Worm (Caenorhabditis elegans) whole organism, L4 larva: ENCODE results near the gene F54C9.11.
A peak's percentile ranks its signal among the peaks of the same experiment; 100 is the strongest.

Experiments used
- F44E2.7 ChIP-seq: fragments of 200-800 bp; sonication (Bioruptor generic); IDR thresholded peaks from 2 replicates; pipeline ENCODE4 v2.1.2; 2022; ENCODE audit warnings: missing genetic modification characterization, missing compliant biosample characterization
- R02D3.7 ChIP-seq: fragments of 150-350 bp; sonication (generic microtip); optimal IDR thresholded peaks from 3 replicates; lab custom pipeline; 2014; ENCODE audit warnings: missing biosample characterization, missing genetic modification characterization
- T26A8.4 ChIP-seq: fragments of 200-800 bp; sonication (Bioruptor generic); IDR thresholded peaks from 2 replicates; pipeline ENCODE4 v1.3.6; 2022; ENCODE audit warnings: missing genetic modification characterization, missing compliant biosample characterization
- Y5F2A.4 ChIP-seq: fragments of 200-800 bp; sonication (Bioruptor generic); optimal IDR thresholded peaks from 2 replicates; lab custom pipeline; 2018; ENCODE audit warnings: mild to moderate bottlenecking, missing genetic modification characterization, missing compliant biosample characterization
- Y75B8A.6 ChIP-seq: fragments of 200-800 bp; sonication (Bioruptor generic); IDR thresholded peaks from 2 replicates; pipeline ENCODE4 v1.3.6; 2022; ENCODE audit warnings: missing genetic modification reagents, missing genetic modification characterization, missing compliant biosample characterization
- ZK546.5 ChIP-seq, 2 experiments: sonication (generic microtip); optimal IDR thresholded peaks; 2 replicates each; lab custom pipeline; 2017; ENCODE audit warnings: missing biosample characterization in 2 of 2, missing genetic modification characterization in 2 of 2
- ama-1 ChIP-seq: fragments of 150-350 bp; optimal IDR thresholded peaks from 2 replicates; lab custom pipeline; 2014; ENCODE audit warnings: inconsistent platforms, mixed read lengths
- arid-1 ChIP-seq: fragments of 200-800 bp; sonication (Bioruptor generic); conservative IDR thresholded peaks from 2 replicates; pipeline ENCODE4 v1.3.6; 2022; ENCODE audit warnings: missing genetic modification reagents, missing genetic modification characterization, missing compliant biosample characterization
- attf-4 ChIP-seq: sonication (generic microtip); optimal IDR thresholded peaks from 3 replicates; lab custom pipeline; 2017; ENCODE audit warnings: missing biosample characterization, missing genetic modification characterization
- ceh-28 ChIP-seq: fragments of 150-350 bp; optimal IDR thresholded peaks from 2 replicates; lab custom pipeline; 2014; ENCODE audit warnings: missing biosample characterization, missing genetic modification reagents, missing genetic modification characterization
- ceh-32 ChIP-seq: sonication (generic microtip); optimal IDR thresholded peaks from 2 replicates; lab custom pipeline; 2016; ENCODE audit warnings: mild to moderate bottlenecking, missing genetic modification characterization, missing compliant biosample characterization; ENCODE audit not compliant: poor library complexity
- ceh-82 ChIP-seq: sonication (generic microtip); optimal IDR thresholded peaks from 2 replicates; lab custom pipeline; 2017; ENCODE audit warnings: missing biosample characterization, missing genetic modification characterization
- ces-1 ChIP-seq: fragments of 150-350 bp; sonication (generic microtip); optimal IDR thresholded peaks from 4 replicates; lab custom pipeline; 2014; ENCODE audit warnings: missing biosample characterization, missing genetic modification reagents, missing genetic modification characterization
- ctbp-1 ChIP-seq: fragments of 200-800 bp; sonication (Bioruptor generic); IDR thresholded peaks from 2 replicates; pipeline ENCODE4 v1.3.6; 2022; ENCODE audit warnings: missing genetic modification reagents, missing genetic modification characterization, missing compliant biosample characterization
- daf-19 ChIP-seq: fragments of 200-800 bp; sonication (Bioruptor generic); conservative IDR thresholded peaks from 2 replicates; pipeline ENCODE4 v1.3.6; 2022; ENCODE audit warnings: missing genetic modification characterization, missing compliant biosample characterization
- dmd-9 ChIP-seq: fragments of 200-800 bp; sonication (Bioruptor generic); IDR thresholded peaks from 2 replicates; pipeline ENCODE4 v1.3.6; 2022; ENCODE audit warnings: missing genetic modification reagents, missing genetic modification characterization, missing compliant biosample characterization
- duxl-1 ChIP-seq: sonication (generic microtip); optimal IDR thresholded peaks from 2 replicates; lab custom pipeline; 2016; ENCODE audit warnings: mild to moderate bottlenecking, missing genetic modification characterization, moderate library complexity, missing compliant biosample characterization; ENCODE audit not compliant: poor library complexity
- egl-43 ChIP-seq: fragments of 200-800 bp; sonication (Bioruptor generic); IDR thresholded peaks from 2 replicates; pipeline ENCODE4 v1.3.6; 2022; ENCODE audit warnings: missing genetic modification reagents, missing genetic modification characterization, missing compliant biosample characterization
- fkh-10 ChIP-seq: fragments of 150-350 bp; optimal IDR thresholded peaks from 2 replicates; lab custom pipeline; 2014; ENCODE audit warnings: missing biosample characterization, missing genetic modification reagents, missing genetic modification characterization
- fos-1 ChIP-seq: fragments of 150-350 bp; optimal IDR thresholded peaks from 2 replicates; lab custom pipeline; 2014; ENCODE audit warnings: missing biosample characterization, missing genetic modification characterization
- gei-8 ChIP-seq: fragments of 200-800 bp; sonication (Bioruptor generic); optimal IDR thresholded peaks from 2 replicates; lab custom pipeline; 2018; ENCODE audit warnings: mild to moderate bottlenecking, missing genetic modification characterization, missing compliant biosample characterization
- jun-1 ChIP-seq: fragments of 150-350 bp; optimal IDR thresholded peaks from 2 replicates; lab custom pipeline; 2014; ENCODE audit warnings: missing biosample characterization, missing genetic modification reagents, missing genetic modification characterization
- lin-13 ChIP-seq: fragments of 150-350 bp; optimal IDR thresholded peaks from 2 replicates; lab custom pipeline; 2014; ENCODE audit warnings: missing biosample characterization, missing genetic modification reagents, missing genetic modification characterization
- lin-29 ChIP-seq: fragments of 200-800 bp; sonication (Bioruptor generic); IDR thresholded peaks from 2 replicates; pipeline ENCODE4 v1.3.6; 2022; ENCODE audit warnings: missing genetic modification reagents, missing genetic modification characterization, missing compliant biosample characterization
- lsy-2 ChIP-seq, 2 experiments: fragments of 150-350 bp in 1 of 2; sonication (generic microtip) in 1 of 2; optimal IDR thresholded peaks; 2 replicates each; lab custom pipeline; 2014 to 2017; ENCODE audit warnings: missing biosample characterization in 2 of 2, missing genetic modification characterization in 2 of 2
- mdt-29 ChIP-seq: fragments of 200-800 bp; sonication (Bioruptor generic); IDR thresholded peaks from 2 replicates; pipeline ENCODE4 v1.3.6; 2022; ENCODE audit warnings: missing genetic modification reagents, missing genetic modification characterization, missing compliant biosample characterization
- mep-1 ChIP-seq: fragments of 150-350 bp; sonication (generic microtip); optimal IDR thresholded peaks from 3 replicates; lab custom pipeline; 2014; ENCODE audit warnings: missing biosample characterization, missing genetic modification characterization
- mes-2 ChIP-seq: sonication (generic microtip); optimal IDR thresholded peaks from 2 replicates; lab custom pipeline; 2016; ENCODE audit warnings: missing genotype, mild to moderate bottlenecking, missing genetic modification characterization, missing compliant biosample characterization; ENCODE audit not compliant: poor library complexity, severe bottlenecking
- mxl-3 ChIP-seq: fragments of 200-800 bp; sonication (Bioruptor generic); optimal IDR thresholded peaks from 2 replicates; lab custom pipeline; 2018; ENCODE audit warnings: mild to moderate bottlenecking, missing genetic modification characterization, missing compliant biosample characterization
- nhr-10 ChIP-seq: fragments of 150-350 bp; optimal IDR thresholded peaks from 2 replicates; lab custom pipeline; 2014; ENCODE audit warnings: missing biosample characterization, missing genetic modification characterization
- nhr-111 ChIP-seq: fragments of 200-800 bp; sonication (Bioruptor generic); optimal IDR thresholded peaks from 2 replicates; lab custom pipeline; 2018; ENCODE audit warnings: mild to moderate bottlenecking, missing genetic modification characterization, missing compliant biosample characterization
- nhr-25 ChIP-seq: sonication (generic microtip); optimal IDR thresholded peaks from 2 replicates; lab custom pipeline; 2017; ENCODE audit warnings: missing genetic modification characterization, mild to moderate bottlenecking, missing compliant biosample characterization, antibody characterized with exemption, moderate library complexity, borderline replicate concordance; ENCODE audit not compliant: insufficient read depth
- nhr-28 ChIP-seq: fragments of 150-350 bp; optimal IDR thresholded peaks from 2 replicates; lab custom pipeline; 2014; ENCODE audit warnings: missing biosample characterization, missing genetic modification characterization
- nhr-41 ChIP-seq: fragments of 200-800 bp; sonication (Bioruptor generic); IDR thresholded peaks from 2 replicates; pipeline ENCODE4 v1.3.6; 2022; ENCODE audit warnings: missing genetic modification reagents, missing genetic modification characterization, missing compliant biosample characterization
- nhr-77 ChIP-seq: fragments of 150-350 bp; optimal IDR thresholded peaks from 2 replicates; lab custom pipeline; 2014; ENCODE audit warnings: missing biosample characterization, missing genetic modification characterization
- php-3 ChIP-seq: fragments of 200-800 bp; sonication (Bioruptor generic); IDR thresholded peaks from 2 replicates; pipeline ENCODE4 v1.3.6; 2022; ENCODE audit warnings: missing genetic modification reagents, missing genetic modification characterization, missing compliant biosample characterization
- skn-1 ChIP-seq: fragments of 150-350 bp; optimal IDR thresholded peaks from 2 replicates; lab custom pipeline; 2014; ENCODE audit warnings: missing biosample characterization, missing genetic modification characterization
- snpc-1.2 ChIP-seq: fragments of 200-800 bp; sonication (Bioruptor generic); IDR thresholded peaks from 2 replicates; pipeline ENCODE4 v1.3.6; 2022; ENCODE audit warnings: missing genetic modification reagents, missing genetic modification characterization, missing compliant biosample characterization
- tag-97 ChIP-seq: fragments of 200-800 bp; sonication (Bioruptor generic); IDR thresholded peaks from 2 replicates; pipeline ENCODE4 v1.3.6; 2022; ENCODE audit warnings: missing genetic modification characterization, missing compliant biosample characterization
- unc-62 ChIP-seq, 3 experiments: fragments of 150-350 bp in 1 of 3; sonication (generic microtip); optimal IDR thresholded peaks in 2 of 3; peaks in 1 of 3; 1 replicate in 1 of 3; 2 replicates in 2 of 3; lab custom pipeline; 2014 to 2017; ENCODE audit warnings: missing biosample characterization in 3 of 3, missing genetic modification characterization in 3 of 3, missing genetic modification reagents in 3 of 3, missing genotype in 1 of 3
- zfp-3 ChIP-seq: fragments of 200-800 bp; sonication (Bioruptor generic); conservative IDR thresholded peaks from 2 replicates; pipeline ENCODE4 v1.3.6; 2022; ENCODE audit warnings: missing genetic modification reagents, missing genetic modification characterization, missing compliant biosample characterization
- zip-11 ChIP-seq: fragments of 200-800 bp; sonication (Bioruptor generic); IDR thresholded peaks from 2 replicates; pipeline ENCODE4 v1.3.6; 2022; ENCODE audit warnings: missing genetic modification characterization, missing compliant biosample characterization

The F54C9.11 gene

ce11 chrII:8561227-8561626 lies 23.7 kb downstream of the F54C9.11 start, which contains the start of gene iff-2 (continued):
- peak; percentile 88 for TF ChIP-seq lin-29 (GFP tag; lab: Robert Waterston, UW)
- TF ChIP-seq nhr-77 (tag; lab: Kevin White, UChicago): peak; percentile 99
- peak; percentile 97 for TF ChIP-seq zfp-3 (GFP tag; lab: Robert Waterston, UW)
- peak; percentile 58 for TF ChIP-seq gei-8
- TF ChIP-seq nhr-25 (tag; lab: Kevin White, UChicago): peak; percentile 97
- no peak for TF ChIP-seq snpc-1.2 (GFP tag; lab: Robert Waterston, UW)
- TF ChIP-seq egl-43 (GFP tag; lab: Robert Waterston, UW): no peak; the same call in 1 of the 2 replicates
- peak; percentile 97 for TF ChIP-seq mes-2 (tag; lab: Kevin White, UChicago)
- TF ChIP-seq arid-1 (GFP tag; lab: Robert Waterston, UW): peak; percentile 97
- TF ChIP-seq mdt-29 (GFP tag; lab: Robert Waterston, UW): no peak; the same call in none of the 2 replicates
- TF ChIP-seq ctbp-1 (GFP tag; lab: Robert Waterston, UW): peak; percentile 98
- peak; percentile 97 for TF ChIP-seq nhr-10
- no peak for TF ChIP-seq attf-4 (tag; lab: Kevin White, UChicago)
- TF ChIP-seq ces-1 (GFP tag; lab: Kevin White, UChicago): peak; percentile 77
- peak; percentile 97 for TF ChIP-seq duxl-1
- TF ChIP-seq lsy-2 (tag; optimal IDR thresholded peaks at IDR 0.05; lab: Kevin White, UChicago): peak; percentile 97 to 98
- TF ChIP-seq ama-1: peak; percentile 68
- TF ChIP-seq nhr-28 (tag; lab: Kevin White, UChicago): peak; percentile 100
- TF ChIP-seq F44E2.7 (GFP tag; lab: Robert Waterston, UW): no peak
- peak; percentile 96 for TF ChIP-seq Y75B8A.6 (GFP tag; lab: Robert Waterston, UW)
- TF ChIP-seq T26A8.4 (GFP tag; lab: Robert Waterston, UW): peak; percentile 97
- TF ChIP-seq php-3 (GFP tag; lab: Robert Waterston, UW): peak; percentile 95
- peak; percentile 97 for TF ChIP-seq jun-1
- TF ChIP-seq dmd-9 (GFP tag; lab: Robert Waterston, UW): peak; percentile 95
- TF ChIP-seq nhr-111 (GFP tag; lab: Kevin White, UChicago): no peak
- TF ChIP-seq mxl-3 (GFP tag; lab: Kevin White, UChicago): peak; percentile 100
- peak; percentile 41 for TF ChIP-seq ceh-28 (tag; lab: Kevin White, UChicago)
- TF ChIP-seq Y5F2A.4 (GFP tag; lab: Kevin White, UChicago): peak; percentile 78
- TF ChIP-seq ceh-82 (tag; lab: Kevin White, UChicago): peak; percentile 12
- no peak for TF ChIP-seq zip-11 (GFP tag; lab: Robert Waterston, UW)

- TF ChIP-seq fkh-10 (GFP tag; lab: Kevin White, UChicago) (peak; percentile 99), tag-97 (GFP tag; lab: Robert Waterston, UW) (no peak), daf-19 (GFP tag; lab: Robert Waterston, UW) (no peak), F44E2.7 (GFP tag; lab: Robert Waterston, UW) (no peak), fos-1 (no peak), skn-1 (tag; lab: Kevin White, UChicago) (no peak), ZK546.5 (tag; optimal IDR thresholded peaks at IDR 0.05; lab: Kevin White, UChicago) (no peak), ama-1 (peak; percentile 31), ceh-32 (tag; lab: Kevin White, UChicago) (no peak), egl-43 (GFP tag; lab: Robert Waterston, UW) (no peak), Y5F2A.4 (GFP tag; lab: Kevin White, UChicago) (no peak), lin-13 (GFP tag; lab: Kevin White, UChicago) (no peak), ces-1 (GFP tag; lab: Kevin White, UChicago) (peak; percentile 82), nhr-41 (no peak), mep-1 (tag; lab: Kevin White, UChicago) (no peak), unc-62 (GFP tag; optimal IDR thresholded peaks at IDR 0.05 in 1 of 2; lab: Kevin White, UChicago) (no peak), unc-62 (tag; optimal IDR thresholded peaks at IDR 0.05; lab: Kevin White, UChicago) (no peak), R02D3.7 (tag; lab: Kevin White, UChicago) (no peak), lsy-2 (tag; optimal IDR thresholded peaks at IDR 0.05; lab: Kevin White, UChicago) (peak in 1 of 2 experiments; percentile 34), nhr-28 (tag; lab: Kevin White, UChicago) (no peak)
Observed at ce11 chrII:8559188-8559587, 25.7 kb downstream of the F54C9.11 start.
